Worm (Caenorhabditis elegans): ENCODE data around the gene F42A6.1.
"Not testable (repeated sequence)": the region's sequence is repeated elsewhere in the genome, so short reads cannot be mapped to it uniquely, and the experiment has no call there.

DNA sequence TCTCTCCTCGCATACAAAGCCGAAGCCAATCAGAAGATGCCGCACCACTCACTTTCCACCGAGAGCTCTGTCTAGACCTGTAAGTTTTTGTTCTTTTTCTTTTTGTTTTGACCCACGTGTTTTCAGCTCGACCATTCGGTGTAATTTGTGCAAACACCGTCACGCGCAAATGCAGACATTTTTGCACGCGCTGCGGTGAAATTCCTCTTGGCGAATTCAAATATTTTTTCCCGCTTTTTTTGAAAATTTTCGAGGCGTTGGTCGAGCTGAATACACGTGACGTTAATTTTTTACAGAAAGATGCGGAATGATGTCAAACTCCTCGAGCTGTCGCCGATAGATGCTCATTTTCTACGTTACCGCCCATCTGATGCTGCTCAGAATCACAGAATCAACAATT, 39.2 kb downstream of the F42A6.1 start, which contains the start of gene C04C3.4:
- TF ChIP-seq ztf-29 (GFP tag; IDR thresholded peaks at IDR 0.05); ref-1 (GFP tag; conservative IDR thresholded peaks at IDR 0.05); flt-1 (GFP tag; IDR thresholded peaks at IDR 0.05); tab-1 (GFP tag; IDR thresholded peaks at IDR 0.05); ztf-23 (GFP tag; IDR thresholded peaks at IDR 0.05); med-1 (GFP tag; optimal IDR thresholded peaks at IDR 0.05; ENCODE audit: insufficient read depth); T22C8.4 (GFP tag; IDR thresholded peaks at IDR 0.05); klf-2 (GFP tag; conservative IDR thresholded peaks at IDR 0.05); cog-1 (tag; optimal IDR thresholded peaks at IDR 0.05): not testable (repeated sequence)

Measured in whole organism, midembryonic.